Worm (Caenorhabditis elegans) whole organism, L1 larva: ENCODE measurements around the gene B0228.9.

Experiments used
- elt-2 ChIP-seq: sonication (generic microtip); optimal IDR thresholded peaks from 2 replicates; lab custom pipeline; 2016; ENCODE audit warnings: missing genetic modification characterization, mild to moderate bottlenecking, inconsistent platforms, missing compliant biosample characterization, missing genetic modification reagents
- hpl-2 ChIP-seq: fragments of 150-350 bp; optimal IDR thresholded peaks from 2 replicates; lab custom pipeline; 2014; ENCODE audit warnings: missing biosample characterization, missing genetic modification reagents, missing genetic modification characterization
- irx-1 ChIP-seq: sonication (generic microtip); optimal IDR thresholded peaks from 2 replicates; lab custom pipeline; 2016; ENCODE audit warnings: missing genetic modification characterization, missing compliant biosample characterization
- lin-39 ChIP-seq: fragments of 150-350 bp; optimal IDR thresholded peaks from 2 replicates; lab custom pipeline; 2014; ENCODE audit warnings: missing biosample characterization, missing genetic modification reagents, missing genetic modification characterization
- nhr-19 ChIP-seq: fragments of 200-800 bp; sonication (Bioruptor generic); conservative IDR thresholded peaks from 2 replicates; pipeline ENCODE4 v1.3.6; 2022; ENCODE audit warnings: missing genetic modification characterization, missing compliant biosample characterization
- nhr-28 ChIP-seq: fragments of 150-350 bp; optimal IDR thresholded peaks from 2 replicates; lab custom pipeline; 2014; ENCODE audit warnings: missing biosample characterization, missing genetic modification characterization
- nhr-77 ChIP-seq: fragments of 150-350 bp; optimal IDR thresholded peaks from 2 replicates; lab custom pipeline; 2014; ENCODE audit warnings: missing biosample characterization, missing genetic modification characterization
- nhr-90 ChIP-seq: sonication (generic microtip); optimal IDR thresholded peaks from 2 replicates; lab custom pipeline; 2016; ENCODE audit warnings: mild to moderate bottlenecking, missing genetic modification characterization, missing compliant biosample characterization; ENCODE audit not compliant: poor library complexity
- pag-3 ChIP-seq: sonication (generic microtip); optimal IDR thresholded peaks from 2 replicates; lab custom pipeline; 2017; ENCODE audit warnings: missing genetic modification characterization, mild to moderate bottlenecking, missing compliant biosample characterization, antibody characterized with exemption, borderline replicate concordance; ENCODE audit not compliant: insufficient read depth
- snpc-4 ChIP-seq: fragments of 150-350 bp; optimal IDR thresholded peaks from 2 replicates; lab custom pipeline; 2014; ENCODE audit warnings: missing biosample characterization, missing genetic modification characterization
- unc-130 ChIP-seq: fragments of 150-350 bp; optimal IDR thresholded peaks from 2 replicates; lab custom pipeline; 2017; ENCODE audit warnings: missing biosample characterization, missing genetic modification characterization, inconsistent platforms
- unc-62 ChIP-seq: fragments of 150-350 bp; optimal IDR thresholded peaks from 2 replicates; lab custom pipeline; 2014; ENCODE audit warnings: missing biosample characterization, missing genetic modification reagents, missing genetic modification characterization
- ztf-4 ChIP-seq: fragments of 150-350 bp; optimal IDR thresholded peaks from 2 replicates; lab custom pipeline; 2014; ENCODE audit warnings: missing biosample characterization, missing genetic modification characterization

- no peak for TF ChIP-seq unc-62 (GFP tag; lab: Kevin White, UChicago)
- no peak for TF ChIP-seq lin-39 (tag; lab: Kevin White, UChicago)
- TF ChIP-seq snpc-4 (tag; lab: Kevin White, UChicago) = no peak
- no peak for TF ChIP-seq elt-2
- no peak for TF ChIP-seq irx-1 (tag; lab: Kevin White, UChicago)
- no peak for TF ChIP-seq nhr-90 (tag; lab: Kevin White, UChicago)
- TF ChIP-seq nhr-19 (GFP tag; lab: Robert Waterston, UW) = peak; percentile 18; the same call in 1 of the 2 replicates
- TF ChIP-seq pag-3 = no peak
- TF ChIP-seq ztf-4 = no peak
- no peak for TF ChIP-seq hpl-2 (GFP tag; lab: Kevin White, UChicago)
- TF ChIP-seq nhr-77 (tag; lab: Kevin White, UChicago) = no peak
- no peak for TF ChIP-seq nhr-28 (tag; lab: Kevin White, UChicago)
- TF ChIP-seq unc-130 (tag; lab: Kevin White, UChicago) = no peak
Measured at ce11 chrII:7791408-7792050, 28.1 kb upstream of the B0228.9 start.
